Fruit fly (Drosophila melanogaster): ENCODE measurements around the gene CG9663.

- TF ChIP-seq pan (optimal IDR thresholded peaks at IDR 0.05) (no peak), Dll (optimal IDR thresholded peaks at IDR 0.05) (no peak), EcR (GFP tag; optimal IDR thresholded peaks at IDR 0.05) (no peak), usp (GFP tag; optimal IDR thresholded peaks at IDR 0.05) (no peak), CG8478 (optimal IDR thresholded peaks at IDR 0.05) (no peak), psq (optimal IDR thresholded peaks at IDR 0.05) (no peak)
These were observed 27.7 kb upstream of the CG9663 start, which contains the start of gene CG3285 for dm6 chr2L:3330628-3331027.
